Fruit fly (Drosophila melanogaster): ENCODE measurements around the gene CG5139.

DNA sequence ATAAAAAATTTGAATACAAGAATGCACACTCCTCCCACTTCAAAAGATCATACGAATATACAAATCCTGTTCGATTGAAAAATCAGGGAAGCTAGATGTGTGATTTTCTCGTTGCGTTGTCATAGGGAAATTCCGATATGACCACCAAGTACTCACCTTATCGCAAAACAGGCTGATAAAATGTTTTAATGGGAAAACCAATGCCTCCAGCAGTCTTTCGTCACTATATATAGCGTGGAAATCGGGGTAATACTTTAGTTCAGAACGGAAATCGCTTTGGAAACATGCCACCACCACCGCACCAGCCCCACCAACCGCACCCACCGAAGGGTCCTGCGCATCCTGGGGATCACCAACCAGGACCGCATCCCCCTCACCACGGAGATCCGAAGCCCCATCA lies at the start of gene CG5139, which contains the start of gene CG43348:
- TF ChIP-seq pan (optimal IDR thresholded peaks at IDR 0.05), result no peak
- no peak for TF ChIP-seq OdsH (GFP tag; optimal IDR thresholded peaks at IDR 0.05)
- no peak for TF ChIP-seq tai (GFP tag; optimal IDR thresholded peaks at IDR 0.05)
- no peak for TF ChIP-seq Vsx2 (GFP tag; optimal IDR thresholded peaks at IDR 0.05; ENCODE audit: partially characterized antibody)
- TF ChIP-seq sv (GFP tag; optimal IDR thresholded peaks at IDR 0.05), result no peak
- no peak for TF ChIP-seq fru (GFP tag; optimal IDR thresholded peaks at IDR 0.05)
- TF ChIP-seq woc (GFP tag; optimal IDR thresholded peaks at IDR 0.05), result no peak
- no peak for TF ChIP-seq Myc (optimal IDR thresholded peaks at IDR 0.05)
- TF ChIP-seq psq (GFP tag; optimal IDR thresholded peaks at IDR 0.05), result no peak
- no peak for TF ChIP-seq br (GFP tag; optimal IDR thresholded peaks at IDR 0.05)
- no peak for TF ChIP-seq HLH106 (tag; optimal IDR thresholded peaks at IDR 0.05)
- TF ChIP-seq Hnf4 (GFP tag; optimal IDR thresholded peaks at IDR 0.05), result no peak
- TF ChIP-seq rgr (GFP tag; optimal IDR thresholded peaks at IDR 0.05), result no peak
- no peak for TF ChIP-seq h (GFP tag; optimal IDR thresholded peaks at IDR 0.05)

All from whole organism, wandering third instar larva.